Worm (Caenorhabditis elegans): ENCODE measurements around the gene F58B3.6.

The F58B3.6 gene

DNA sequence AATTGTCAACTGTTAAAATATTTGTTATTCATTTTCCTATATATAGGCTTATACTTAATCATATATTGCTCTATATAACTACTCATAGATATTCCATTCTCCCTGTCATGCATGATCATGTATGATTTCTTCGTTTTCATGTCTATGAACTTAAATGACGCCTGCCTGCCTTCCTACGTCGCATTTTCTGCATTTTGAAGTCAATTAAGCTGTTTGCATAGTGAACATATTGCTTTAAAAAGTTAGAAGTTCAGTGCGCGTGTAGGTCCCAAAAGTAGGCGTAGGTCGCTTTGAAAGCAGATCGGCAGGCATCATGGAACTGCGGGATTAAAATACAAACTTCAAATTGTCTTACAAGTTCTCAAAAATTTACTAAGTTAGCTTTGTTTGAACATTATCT lies 8.3 kb downstream of the F58B3.6 start:
- TF ChIP-seq tra-1 (GFP tag; IDR thresholded peaks at IDR 0.05): 0 out of 2 replicates have a peak, but pooled peaks have one; percentile 37
- no peak for TF ChIP-seq F44E2.7 (GFP tag; IDR thresholded peaks at IDR 0.05)
- TF ChIP-seq ama-1 (optimal IDR thresholded peaks at IDR 0.05): peak; percentile 0
- no peak for TF ChIP-seq madf-9 (GFP tag; conservative IDR thresholded peaks at IDR 0.05)
- 0 out of 2 replicates have a peak, but pooled peaks have one; percentile 24 for TF ChIP-seq ctbp-1 (GFP tag; IDR thresholded peaks at IDR 0.05)
- TF ChIP-seq unc-62 (GFP tag; optimal IDR thresholded peaks at IDR 0.05 in 1 of 2): peak in 1 of 2 experiments; percentile 53
- TF ChIP-seq unc-62 (tag; optimal IDR thresholded peaks at IDR 0.05): no peak
- TF ChIP-seq R02D3.7 (tag; optimal IDR thresholded peaks at IDR 0.05): no peak
- peak in 1 of 2 experiments; percentile 33 for TF ChIP-seq daf-16 (GFP tag; optimal IDR thresholded peaks at IDR 0.05)
- no peak for TF ChIP-seq daf-16 (tag; optimal IDR thresholded peaks at IDR 0.05)
- peak in 1 of 2 experiments; percentile 53 for TF ChIP-seq lsy-2 (tag; optimal IDR thresholded peaks at IDR 0.05)
- TF ChIP-seq madf-5 (GFP tag; IDR thresholded peaks at IDR 0.05): no peak
- TF ChIP-seq set-16 (GFP tag; IDR thresholded peaks at IDR 0.05): no peak

DNA sequence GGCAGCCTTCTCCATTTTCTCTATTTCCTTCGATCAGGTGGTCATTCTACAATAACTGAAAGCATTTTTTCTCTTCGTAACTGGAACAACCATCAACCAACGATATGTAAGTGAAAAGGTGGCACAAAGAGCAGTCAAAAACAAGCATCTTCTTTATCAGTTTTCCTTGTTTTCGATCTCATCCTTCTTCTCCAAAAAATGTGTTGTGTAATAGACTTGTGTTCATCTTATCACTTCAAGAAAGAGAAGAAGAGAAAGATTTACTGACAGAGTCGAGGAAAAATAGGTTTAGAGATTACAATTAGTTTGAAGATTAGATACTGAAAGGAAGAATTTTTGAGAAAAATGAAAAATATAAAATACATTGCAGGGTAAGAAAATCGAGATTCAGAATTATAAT lies 8.9 kb downstream of the F58B3.6 start:
- TF ChIP-seq unc-62 (GFP tag; optimal IDR thresholded peaks at IDR 0.05 in 1 of 2): peak in 1 of 2 experiments; percentile 92
- TF ChIP-seq unc-62 (tag; optimal IDR thresholded peaks at IDR 0.05): no peak
- no peak for TF ChIP-seq daf-16 (GFP tag; optimal IDR thresholded peaks at IDR 0.05)
- TF ChIP-seq daf-16 (tag; optimal IDR thresholded peaks at IDR 0.05): peak; percentile 86
- no peak for TF ChIP-seq lin-29 (GFP tag; IDR thresholded peaks at IDR 0.05)
- peak; percentile 39 for TF ChIP-seq dve-1 (tag; optimal IDR thresholded peaks at IDR 0.05; ENCODE audit: insufficient read depth)
- TF ChIP-seq nhr-28 (tag; optimal IDR thresholded peaks at IDR 0.05): peak; percentile 2

DNA sequence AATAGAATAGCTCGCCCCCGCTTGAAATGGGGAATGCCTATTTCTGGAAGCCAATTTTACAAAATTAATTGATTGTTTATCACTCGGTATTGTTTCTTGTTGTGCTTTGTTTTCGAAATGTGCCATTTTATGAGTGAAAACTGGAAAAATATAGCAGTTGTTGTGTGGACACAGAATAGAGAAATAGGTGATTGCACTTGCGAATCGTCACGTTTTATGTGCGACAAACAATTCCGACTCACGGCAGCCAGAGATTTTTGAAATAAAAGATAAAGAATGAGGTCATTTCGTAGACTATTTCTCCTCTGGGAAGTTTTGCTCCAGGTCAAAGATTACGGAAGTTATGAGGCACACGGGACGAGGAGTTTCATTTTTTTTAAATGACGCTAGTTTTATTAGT lies 10.5 kb downstream of the F58B3.6 start:
- TF ChIP-seq hlh-11 (tag; optimal IDR thresholded peaks at IDR 0.05): peak; percentile 9
- TF ChIP-seq dve-1 (tag; optimal IDR thresholded peaks at IDR 0.05; ENCODE audit: insufficient read depth): peak; percentile 48
- peak in 1 of 2 experiments; percentile 77 for TF ChIP-seq daf-16 (GFP tag; optimal IDR thresholded peaks at IDR 0.05)
- TF ChIP-seq daf-16 (tag; optimal IDR thresholded peaks at IDR 0.05): peak; percentile 74
- TF ChIP-seq lin-29 (GFP tag; IDR thresholded peaks at IDR 0.05): no peak

DNA sequence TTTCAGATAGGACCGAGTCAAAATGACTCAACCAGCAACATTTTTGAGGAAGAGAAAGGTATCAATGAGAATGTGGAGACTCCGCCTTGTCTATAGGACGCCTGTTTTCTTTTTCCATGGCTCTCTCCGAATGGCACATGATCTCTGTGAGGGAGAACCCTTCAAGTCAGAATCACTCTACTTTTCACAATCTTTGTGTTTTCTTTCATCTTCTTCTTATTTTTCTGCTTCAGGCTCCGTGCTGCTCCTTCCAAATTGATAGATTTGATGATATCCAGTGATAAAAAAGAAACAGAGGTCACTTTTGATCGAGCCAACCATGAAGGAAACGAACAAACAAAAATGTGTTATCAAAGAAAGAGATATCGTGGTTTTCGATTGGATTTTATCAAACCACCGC lies 12.6 kb downstream of the F58B3.6 start, which contains the start of gene ZK809.8:
ZK809.8 (minus strand) TSS at position 34 of the 400 bp plus-strand sequence.
- TF ChIP-seq dmd-9 (GFP tag; IDR thresholded peaks at IDR 0.05) (no peak), unc-62 (GFP tag; optimal IDR thresholded peaks at IDR 0.05 in 1 of 2) (peak in 1 of 2 experiments; percentile 87), unc-62 (tag; optimal IDR thresholded peaks at IDR 0.05) (no peak), hlh-30 (tag; optimal IDR thresholded peaks at IDR 0.05; ENCODE audit: insufficient read depth) (peak; percentile 5), hlh-11 (tag; optimal IDR thresholded peaks at IDR 0.05) (peak; percentile 44), daf-16 (GFP tag; optimal IDR thresholded peaks at IDR 0.05) (peak in 1 of 2 experiments; percentile 77), daf-16 (tag; optimal IDR thresholded peaks at IDR 0.05) (no peak), madf-5 (GFP tag; IDR thresholded peaks at IDR 0.05) (no peak)

DNA sequence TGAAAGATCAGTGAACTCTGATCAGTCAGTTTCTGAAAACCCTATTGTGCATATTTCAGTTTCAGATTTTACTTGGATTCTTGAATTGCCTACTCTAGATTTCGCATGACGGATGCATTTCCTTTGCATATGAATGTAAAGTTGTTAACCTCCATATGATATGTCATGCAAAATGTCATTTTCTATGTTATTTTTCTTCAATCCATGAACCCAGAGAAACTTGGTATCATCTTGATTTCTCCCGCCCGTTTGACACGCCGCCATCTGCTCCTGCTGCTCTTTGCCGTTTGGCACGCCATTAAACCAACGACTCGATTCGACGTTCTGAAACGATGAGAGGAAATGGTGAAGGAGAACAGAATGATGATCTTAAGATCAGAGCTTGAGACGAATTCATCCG lies 13.9 kb downstream of the F58B3.6 start:
- TF ChIP-seq unc-62 (GFP tag; optimal IDR thresholded peaks at IDR 0.05 in 1 of 2) (peak in 1 of 2 experiments; percentile 93), unc-62 (tag; optimal IDR thresholded peaks at IDR 0.05) (no peak), ama-1 (optimal IDR thresholded peaks at IDR 0.05) (no peak), daf-19 (GFP tag; conservative IDR thresholded peaks at IDR 0.05) (no peak), vab-7 (GFP tag; IDR thresholded peaks at IDR 0.05) (no peak), ctbp-1 (GFP tag; IDR thresholded peaks at IDR 0.05) (no peak)

DNA sequence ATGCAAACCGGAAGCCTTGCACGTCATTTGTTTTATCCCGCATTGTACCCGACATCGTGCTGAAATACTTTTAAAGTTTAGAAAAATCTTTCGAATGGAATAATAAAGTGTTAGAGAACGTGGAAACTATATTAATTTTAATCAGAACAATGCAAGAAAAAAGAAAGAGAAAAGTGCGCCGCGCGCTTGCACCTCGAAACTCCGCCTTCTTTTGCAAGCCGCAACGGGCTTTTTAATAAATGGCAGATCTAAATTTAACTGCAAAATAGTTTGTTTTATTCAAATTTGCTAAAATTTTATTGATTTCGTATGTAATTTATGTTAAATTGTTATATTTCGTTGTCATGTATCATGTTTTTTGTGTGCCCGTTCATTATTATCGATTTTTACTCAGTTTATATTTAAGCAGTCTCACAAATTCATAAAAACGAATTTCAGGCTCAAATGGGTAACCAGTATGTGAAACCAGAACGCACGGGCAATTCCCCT lies 15.6 kb downstream of the F58B3.6 start, which contains the start of the genes acl-3 and ndub-6:
acl-3 (minus strand) TSS at position 59 of the 489 bp plus-strand sequence.
ndub-6 (plus strand) TSS at position 439 of the 489 bp plus-strand sequence.
- TF ChIP-seq mes-2 (tag; optimal IDR thresholded peaks at IDR 0.05; ENCODE audit: poor library complexity, severe bottlenecking): peak; percentile 64
- no peak for TF ChIP-seq ZK546.5 (tag; optimal IDR thresholded peaks at IDR 0.05)
- no peak for TF ChIP-seq daf-12 (tag; optimal IDR thresholded peaks at IDR 0.05)
- TF ChIP-seq daf-16 (GFP tag; optimal IDR thresholded peaks at IDR 0.05): no peak
- TF ChIP-seq daf-16 (tag; optimal IDR thresholded peaks at IDR 0.05): peak; percentile 14
- TF ChIP-seq dve-1 (tag; optimal IDR thresholded peaks at IDR 0.05; ENCODE audit: insufficient read depth): no peak
- TF ChIP-seq mxl-3 (GFP tag; optimal IDR thresholded peaks at IDR 0.05): no peak

DNA sequence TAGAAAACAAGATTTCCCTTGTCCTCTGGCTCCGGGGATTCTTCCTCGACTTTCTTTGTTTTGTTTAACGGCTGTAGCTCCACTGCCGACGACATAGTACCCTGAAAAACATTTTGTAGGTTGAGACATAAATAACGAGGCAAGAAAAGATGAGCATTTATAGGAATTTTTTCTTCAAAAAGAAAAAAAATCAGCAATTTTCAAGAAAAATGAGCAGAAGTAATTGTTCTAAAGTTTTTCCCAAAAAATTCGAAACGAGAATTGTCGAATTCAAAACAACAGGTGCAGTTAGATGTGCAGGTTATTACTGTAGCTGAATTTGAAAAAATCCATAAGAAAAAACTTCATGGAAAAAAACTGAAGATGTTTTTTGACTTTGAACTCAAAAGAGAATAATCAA lies 18.9 kb downstream of the F58B3.6 start, which contains the start of gene ent-1:
ent-1 (minus strand) TSS at position 101 of the 400 bp plus-strand sequence.
- TF ChIP-seq saeg-2 (GFP tag; IDR thresholded peaks at IDR 0.05) (no peak), lin-29 (GFP tag; IDR thresholded peaks at IDR 0.05) (no peak), ZK546.5 (tag; optimal IDR thresholded peaks at IDR 0.05) (no peak), ceh-32 (tag; optimal IDR thresholded peaks at IDR 0.05; ENCODE audit: poor library complexity) (no peak), aha-1 (tag) (peak; percentile 70), lsy-2 (tag; optimal IDR thresholded peaks at IDR 0.05) (peak in 1 of 2 experiments; percentile 9)
